Fruit fly (Drosophila melanogaster): Measurements from ENCODE around the gene eyg.

- TF ChIP-seq Sin3A (optimal IDR thresholded peaks at IDR 0.05) = no peak
- no peak for TF ChIP-seq Myc (optimal IDR thresholded peaks at IDR 0.05)
- no peak for TF ChIP-seq h (optimal IDR thresholded peaks at IDR 0.05)
- TF ChIP-seq psq (optimal IDR thresholded peaks at IDR 0.05) = no peak
- TF ChIP-seq ttk (optimal IDR thresholded peaks at IDR 0.05) = no peak
Observed at dm6 chr3L:12433710-12434109, 34.1 kb downstream of the eyg start.

Measured in Kc167 (cell line).